Worm (Caenorhabditis elegans) whole organism, early embryonic: ENCODE measurements around the gene Y62H9A.5.

ENCODE experiments used
- ama-1 ChIP-seq: fragments of 150-350 bp; optimal IDR thresholded peaks from 2 replicates; lab custom pipeline; 2014
- ets-7 ChIP-seq: sonication (generic microtip); optimal IDR thresholded peaks from 2 replicates; lab custom pipeline; 2016; ENCODE audit warnings: missing genotype, missing genetic modification characterization, missing compliant biosample characterization
- flt-1 ChIP-seq: fragments of 200-800 bp; sonication (Bioruptor generic); IDR thresholded peaks from 2 replicates; pipeline ENCODE4 v1.3.6; 2022; ENCODE audit warnings: missing genetic modification characterization, missing compliant biosample characterization
- tbx-11 ChIP-seq: fragments of 200-800 bp; sonication (Bioruptor generic); IDR thresholded peaks from 2 replicates; pipeline ENCODE4 v1.3.6; 2022; ENCODE audit warnings: missing genetic modification characterization, missing compliant biosample characterization

- TF ChIP-seq tbx-11: no peak
- no peak for TF ChIP-seq ets-7 (tag; lab: Kevin White, UChicago)
- no peak for TF ChIP-seq ama-1 (lab: Kevin White, UChicago)
- no peak for TF ChIP-seq flt-1 (GFP tag; lab: Robert Waterston, UW)
Measured at ce11 chrX:11892328-11892727, 9.6 kb upstream of the Y62H9A.5 start, which contains the start of gene Y62H9A.8.
